Fruit fly (Drosophila melanogaster) whole organism, embryonic: ENCODE results near the gene Cdc42.

Experiments used
- Bdp1 ChIP-seq: fragments of 200-800 bp; sonication (Bioruptor generic); optimal IDR thresholded peaks from 3 replicates; lab custom pipeline; 2016; ENCODE audit warnings: missing biosample characterization, missing genetic modification characterization
- CG10267 ChIP-seq: fragments of 200-800 bp; sonication (Bioruptor generic); optimal IDR thresholded peaks from 2 replicates; lab custom pipeline; 2018; ENCODE audit warnings: missing biosample characterization, mild to moderate bottlenecking, missing genetic modification characterization, moderate library complexity
- CG11085 ChIP-seq: fragments of 200-800 bp; sonication (Bioruptor generic); IDR thresholded peaks from 2 replicates; pipeline ENCODE4 v1.3.6; 2022; ENCODE audit warnings: missing biosample characterization, missing genetic modification characterization
- CG12155 ChIP-seq: fragments of 200-800 bp; sonication (Bioruptor generic); optimal IDR thresholded peaks from 3 replicates; lab custom pipeline; 2016; ENCODE audit warnings: missing biosample characterization, missing genetic modification characterization
- CG12236 ChIP-seq: fragments of 200-800 bp; sonication (Bioruptor generic); optimal IDR thresholded peaks from 2 replicates; lab custom pipeline; 2016; ENCODE audit warnings: missing biosample characterization, missing genetic modification characterization
- CG12391 ChIP-seq: fragments of 200-800 bp; sonication (Bioruptor generic); optimal IDR thresholded peaks from 3 replicates; lab custom pipeline; 2018; ENCODE audit warnings: missing biosample characterization, mild to moderate bottlenecking, missing genetic modification characterization, moderate library complexity
- CG13894 ChIP-seq: fragments of 200-800 bp; sonication (Bioruptor generic); optimal IDR thresholded peaks from 3 replicates; lab custom pipeline; 2018; ENCODE audit warnings: missing biosample characterization, mild to moderate bottlenecking, missing genetic modification characterization, moderate library complexity
- CG14710 ChIP-seq: fragments of 200-800 bp; sonication (Bioruptor generic); optimal IDR thresholded peaks from 3 replicates; lab custom pipeline; 2019; ENCODE audit warnings: missing biosample characterization, mild to moderate bottlenecking, missing genetic modification characterization, moderate library complexity
- CG14860 ChIP-seq: fragments of 200-800 bp; sonication (Bioruptor generic); IDR thresholded peaks from 3 replicates; pipeline ENCODE4 v1.3.6; 2022; ENCODE audit warnings: missing biosample characterization, missing genetic modification characterization; ENCODE audit not compliant: partially characterized antibody
- CG16815 ChIP-seq: fragments of 200-800 bp; sonication (Bioruptor generic); optimal IDR thresholded peaks from 3 replicates; lab custom pipeline; 2017; ENCODE audit warnings: missing biosample characterization, mild to moderate bottlenecking, missing genetic modification characterization
- CG17361 ChIP-seq: fragments of 200-800 bp; sonication (Bioruptor generic); IDR thresholded peaks from 3 replicates; pipeline ENCODE4 v1.3.6; 2022; ENCODE audit warnings: missing biosample characterization, missing genetic modification characterization
- CG18262 ChIP-seq: fragments of 200-800 bp; optimal IDR thresholded peaks from 3 replicates; lab custom pipeline; 2019; ENCODE audit warnings: missing biosample characterization, mild to moderate bottlenecking, missing genetic modification characterization, moderate library complexity
- CG2129 ChIP-seq: fragments of 200-800 bp; sonication (Bioruptor generic); IDR thresholded peaks from 2 replicates; pipeline ENCODE4 v1.3.6; 2022; ENCODE audit warnings: missing biosample characterization, missing genetic modification characterization; ENCODE audit not compliant: partially characterized antibody
- CG2199 ChIP-seq: fragments of 200-800 bp; sonication (Bioruptor generic); IDR thresholded peaks from 3 replicates; pipeline ENCODE4 v1.3.6; 2022; ENCODE audit warnings: missing biosample characterization, missing genetic modification characterization
- CG31365 ChIP-seq: fragments of 200-800 bp; sonication (Bioruptor generic); optimal IDR thresholded peaks from 2 replicates; lab custom pipeline; 2018; ENCODE audit warnings: missing biosample characterization, mild to moderate bottlenecking, missing genetic modification characterization
- CG32767 ChIP-seq: fragments of 200-800 bp; sonication (Bioruptor generic); IDR thresholded peaks from 2 replicates; pipeline ENCODE4 v1.3.6; 2022; ENCODE audit warnings: missing biosample characterization, missing genetic modification characterization
- CG33213 ChIP-seq: fragments of 200-800 bp; sonication (Bioruptor generic); optimal IDR thresholded peaks from 3 replicates; lab custom pipeline; 2016; ENCODE audit warnings: missing biosample characterization, missing genetic modification characterization
- CG34422 ChIP-seq: fragments of 200-800 bp; sonication (Bioruptor generic); IDR thresholded peaks from 3 replicates; pipeline ENCODE4 v1.3.6; 2022; ENCODE audit warnings: missing biosample characterization, missing genetic modification characterization
- CG3847 ChIP-seq: fragments of 200-800 bp; sonication (Bioruptor generic); IDR thresholded peaks from 2 replicates; pipeline ENCODE4 v1.3.6; 2022; ENCODE audit warnings: missing biosample characterization, missing genetic modification characterization
- CG3995 ChIP-seq: fragments of 200-800 bp; sonication (Bioruptor generic); optimal IDR thresholded peaks from 3 replicates; lab custom pipeline; 2016; ENCODE audit warnings: missing biosample characterization, missing genetic modification characterization
- CG6254 ChIP-seq: fragments of 200-800 bp; sonication (Bioruptor generic); optimal IDR thresholded peaks from 3 replicates; lab custom pipeline; 2017; ENCODE audit warnings: mild to moderate bottlenecking, missing biosample characterization, missing genetic modification reagents, missing genetic modification characterization
- CHES-1-like ChIP-seq: fragments of 200-800 bp; sonication (Bioruptor generic); optimal IDR thresholded peaks from 2 replicates; lab custom pipeline; 2016; ENCODE audit warnings: missing biosample characterization, missing genetic modification characterization
- CTCF ChIP-seq: fragments of 200-800 bp; sonication (Bioruptor generic); optimal IDR thresholded peaks from 2 replicates; lab custom pipeline; 2017; ENCODE audit warnings: missing biosample characterization, mild to moderate bottlenecking, missing genetic modification characterization, moderate library complexity
- CoRest ChIP-seq: fragments of 200-800 bp; sonication (Bioruptor generic); optimal IDR thresholded peaks from 3 replicates; lab custom pipeline; 2018; ENCODE audit warnings: missing biosample characterization, mild to moderate bottlenecking, missing genetic modification characterization, moderate library complexity
- Deaf1 ChIP-seq: fragments of 200-800 bp; optimal IDR thresholded peaks from 3 replicates; lab custom pipeline; 2019; ENCODE audit warnings: missing biosample characterization, mild to moderate bottlenecking, missing genetic modification characterization, moderate library complexity
- Dip2 ChIP-seq: fragments of 200-800 bp; sonication (Bioruptor generic); IDR thresholded peaks from 2 replicates; pipeline ENCODE4 v1.3.6; 2022; ENCODE audit warnings: missing biosample characterization, missing genetic modification characterization
- Hey ChIP-seq: fragments of 200-800 bp; sonication (Bioruptor generic); optimal IDR thresholded peaks from 3 replicates; lab custom pipeline; 2018; ENCODE audit warnings: missing biosample characterization, mild to moderate bottlenecking, missing genetic modification characterization
- Med ChIP-seq: fragments of 200-800 bp; sonication (Bioruptor generic); peaks from one replicate; lab custom pipeline; 2016; ENCODE audit warnings: missing biosample characterization, missing genetic modification characterization, mild to moderate bottlenecking, inconsistent platforms, moderate library complexity
- Pdp1 ChIP-seq, 2 experiments: fragments of 200-800 bp; sonication (Bioruptor generic); optimal IDR thresholded peaks; 3 replicates each; lab custom pipeline; 2016; ENCODE audit warnings: missing biosample characterization in 2 of 2, missing genetic modification characterization in 2 of 2, mild to moderate bottlenecking in 1 of 2, moderate library complexity in 1 of 2
- Trl ChIP-seq, 3 experiments: fragments of >200 bp in 2 of 3; fragments of 200-800 bp in 1 of 3; sonication (Bioruptor generic) in 1 of 3; optimal IDR thresholded peaks; 2 replicates in 1 of 3; 3 replicates in 2 of 3; lab custom pipeline; 2016 to 2017; ENCODE audit warnings: missing biosample characterization in 1 of 3, missing genetic modification characterization in 1 of 3
- abd-A ChIP-seq: fragments of 200-800 bp; sonication (Bioruptor generic); optimal IDR thresholded peaks from 3 replicates; lab custom pipeline; 2019; ENCODE audit warnings: missing biosample characterization, mild to moderate bottlenecking, missing genetic modification characterization, moderate library complexity
- al ChIP-seq: fragments of 200-800 bp; sonication (Bioruptor generic); IDR thresholded peaks from 2 replicates; pipeline ENCODE4 v1.3.6; 2022; ENCODE audit warnings: missing biosample characterization, missing genetic modification characterization
- cg ChIP-seq: fragments of 200-800 bp; sonication (Bioruptor generic); optimal IDR thresholded peaks from 3 replicates; lab custom pipeline; 2019; ENCODE audit warnings: missing biosample characterization, mild to moderate bottlenecking, missing genetic modification characterization, moderate library complexity
- crol ChIP-seq: fragments of 200-800 bp; sonication (Bioruptor generic); IDR thresholded peaks from 2 replicates; pipeline ENCODE4 v1.3.6; 2022; ENCODE audit warnings: missing biosample characterization, missing genetic modification characterization
- dm ChIP-seq: fragments of 200-800 bp; sonication (Bioruptor generic); optimal IDR thresholded peaks from 3 replicates; lab custom pipeline; 2016; ENCODE audit warnings: missing biosample characterization, missing genetic modification characterization
- dmrt11E ChIP-seq: fragments of 200-800 bp; sonication (Bioruptor generic); optimal IDR thresholded peaks from 3 replicates; lab custom pipeline; 2018; ENCODE audit warnings: missing biosample characterization, mild to moderate bottlenecking, missing genetic modification characterization, moderate library complexity
- ewg ChIP-seq: fragments of 200-800 bp; sonication (Bioruptor generic); optimal IDR thresholded peaks from 3 replicates; lab custom pipeline; 2017; ENCODE audit warnings: mild to moderate bottlenecking, missing biosample characterization, missing genetic modification reagents, missing genetic modification characterization
- gem ChIP-seq: fragments of 200-800 bp; sonication (Bioruptor generic); optimal IDR thresholded peaks from 2 replicates; lab custom pipeline; 2019; ENCODE audit warnings: missing biosample characterization, mild to moderate bottlenecking, missing genetic modification characterization, moderate library complexity
- jumu ChIP-seq: fragments of 200-800 bp; sonication (Bioruptor generic); optimal IDR thresholded peaks from 3 replicates; lab custom pipeline; 2016; ENCODE audit warnings: missing biosample characterization, missing genetic modification characterization
- nerfin-1 ChIP-seq: fragments of 200-800 bp; sonication (Bioruptor generic); optimal IDR thresholded peaks from 3 replicates; lab custom pipeline; 2019; ENCODE audit warnings: missing biosample characterization, mild to moderate bottlenecking, missing genetic modification characterization, moderate library complexity
- pzg ChIP-seq: fragments of 200-800 bp; sonication (Bioruptor generic); optimal IDR thresholded peaks from 3 replicates; lab custom pipeline; 2018; ENCODE audit warnings: missing biosample characterization, mild to moderate bottlenecking, missing genetic modification characterization, moderate library complexity
- sens ChIP-seq: fragments of 200-800 bp; sonication (Bioruptor generic); peaks from one replicate; lab custom pipeline; 2016; ENCODE audit warnings: missing biosample characterization, missing genetic modification characterization
- tna ChIP-seq: fragments of 200-800 bp; sonication (Bioruptor generic); IDR thresholded peaks from 2 replicates; pipeline ENCODE4 v1.3.6; 2022; ENCODE audit warnings: missing biosample characterization, missing genetic modification characterization; ENCODE audit not compliant: partially characterized antibody
- twi ChIP-seq: fragments of 200-800 bp; optimal IDR thresholded peaks from 2 replicates; lab custom pipeline; 2019; ENCODE audit warnings: missing biosample characterization, mild to moderate bottlenecking, missing genetic modification characterization, moderate library complexity
- yki ChIP-seq: fragments of >200 bp; optimal IDR thresholded peaks from 3 replicates; lab custom pipeline; 2018
- z ChIP-seq: fragments of 200-800 bp; sonication (Bioruptor generic); IDR thresholded peaks from 3 replicates; pipeline ENCODE4 v1.3.6; 2022; ENCODE audit warnings: missing biosample characterization, missing genetic modification characterization

Cdc42 gene

dm6 chrX:19716325-19716917, 19.5 kb downstream of the Cdc42 start (continued):
- TF ChIP-seq Dip2 (GFP tag; lab: Robert Waterston, UW) = no peak
- TF ChIP-seq jumu (GFP tag; lab: Kevin White, UChicago) = no peak
- no peak for TF ChIP-seq Bdp1
- no peak for TF ChIP-seq CG31365 (tag; lab: Kevin White, UChicago)
- TF ChIP-seq CG12236 (GFP tag; lab: Kevin White, UChicago) = no peak
- no peak for TF ChIP-seq CG11085 (GFP tag; lab: Robert Waterston, UW)
- peak; percentile 64; the same call in 2 of the 3 replicates for TF ChIP-seq CG17361 (GFP tag; lab: Robert Waterston, UW)
- peak; percentile 42 for TF ChIP-seq CG18262
- no peak for TF ChIP-seq CG32767 (GFP tag; lab: Robert Waterston, UW)
- TF ChIP-seq CHES-1-like (GFP tag; lab: Kevin White, UChicago) = no peak
- peak; percentile 8 for TF ChIP-seq CG12391 (tag; lab: Kevin White, UChicago)
- no peak for TF ChIP-seq tna (GFP tag; lab: Robert Waterston, UW)
- TF ChIP-seq Med = peak; percentile 31
- peak; percentile 39 for TF ChIP-seq dmrt11E (tag; lab: Kevin White, UChicago)
- TF ChIP-seq al = no peak
- no peak for TF ChIP-seq CG33213
- TF ChIP-seq CG16815 (GFP tag; lab: Kevin White, UChicago) = no peak
- peak; percentile 81 for TF ChIP-seq sens (GFP tag; lab: Kevin White, UChicago)
- TF ChIP-seq CG10267 = peak; percentile 2
- TF ChIP-seq CoRest = no peak
- TF ChIP-seq CG14710 = peak; percentile 4
- TF ChIP-seq twi (tag; lab: Kevin White, UChicago) = peak; percentile 92
- no peak for TF ChIP-seq CG14860 (GFP tag; lab: Robert Waterston, UW)

dm6 chrX:19717041-19717440, 20.1 kb downstream of the Cdc42 start:
- TF ChIP-seq CG3847 = no peak
- TF ChIP-seq Deaf1 = peak; percentile 10
- TF ChIP-seq Hey = no peak
- TF ChIP-seq z (GFP tag; lab: Robert Waterston, UW) = 0 out of 3 replicates have a peak, but pooled peaks have one; percentile 45
- TF ChIP-seq CG2199 = peak; percentile 54; the same call in 2 of the 3 replicates
- peak; percentile 75; the same call in 1 of the 2 replicates for TF ChIP-seq crol
- no peak for TF ChIP-seq CG34422 (GFP tag; lab: Robert Waterston, UW)

- TF ChIP-seq CG3995 (GFP tag; lab: Kevin White, UChicago) (peak; percentile 5), CG6254 (GFP tag; lab: Kevin White, UChicago) (no peak), ewg (GFP tag; lab: Kevin White, UChicago) (peak; percentile 90), cg (peak; percentile 61), pzg (GFP tag; lab: Kevin White, UChicago) (peak; percentile 10), dm (no peak), crol (peak; percentile 10; the same call in 1 of the 2 replicates), CTCF (GFP tag; lab: Kevin White, UChicago) (peak; percentile 89), gem (tag; lab: Kevin White, UChicago) (no peak), nerfin-1 (tag; lab: Kevin White, UChicago) (no peak), Trl (optimal IDR thresholded peaks at IDR 0.05; lab: Kevin White, UChicago) (peak; percentile 67 to 81), Trl (GFP tag; optimal IDR thresholded peaks at IDR 0.05; lab: Kevin White, UChicago) (no peak), Med (peak; percentile 20), Pdp1 (GFP tag; optimal IDR thresholded peaks at IDR 0.05; lab: Kevin White, UChicago) (peak in 1 of 2 experiments; percentile 57), CG13894 (tag; lab: Kevin White, UChicago) (peak; percentile 24), sens (GFP tag; lab: Kevin White, UChicago) (peak; percentile 28), CG12155 (GFP tag; lab: Kevin White, UChicago) (peak; percentile 77), yki (peak; percentile 7), abd-A (peak; percentile 14), CG2129 (GFP tag; lab: Robert Waterston, UW) (no peak)
Measured at dm6 chrX:19717988-19718973, 21.4 kb downstream of the Cdc42 start, which contains the start of gene CG12531. CG12531 (plus strand) TSS chrX:19718923.
